Worm (Caenorhabditis elegans) whole organism, L4 larva: Measurements from ENCODE around the gene Y51A2B.6.
"Not testable (repeated sequence)": the region's sequence is repeated elsewhere in the genome, so short reads cannot be mapped to it uniquely, and the experiment has no call there.

Source experiments
- R02D3.7 ChIP-seq: fragments of 150-350 bp; sonication (generic microtip); optimal IDR thresholded peaks from 3 replicates; lab custom pipeline; 2014; ENCODE audit warnings: missing biosample characterization, missing genetic modification characterization
- dmd-9 ChIP-seq: fragments of 200-800 bp; sonication (Bioruptor generic); IDR thresholded peaks from 2 replicates; pipeline ENCODE4 v1.3.6; 2022; ENCODE audit warnings: missing genetic modification reagents, missing genetic modification characterization, missing compliant biosample characterization
- dpl-1 ChIP-seq: fragments of 150-350 bp; optimal IDR thresholded peaks from 2 replicates; lab custom pipeline; 2014; ENCODE audit warnings: missing biosample characterization, missing genetic modification reagents, missing genetic modification characterization
- dve-1 ChIP-seq: sonication (generic microtip); optimal IDR thresholded peaks from 2 replicates; lab custom pipeline; 2017; ENCODE audit warnings: antibody characterized with exemption, mild to moderate bottlenecking, missing genetic modification characterization, missing compliant biosample characterization; ENCODE audit not compliant: insufficient read depth
- egl-27 ChIP-seq: sonication (generic microtip); optimal IDR thresholded peaks from 3 replicates; lab custom pipeline; 2017; ENCODE audit warnings: missing biosample characterization, missing genetic modification reagents, missing genetic modification characterization
- fos-1 ChIP-seq: fragments of 150-350 bp; optimal IDR thresholded peaks from 2 replicates; lab custom pipeline; 2014; ENCODE audit warnings: missing biosample characterization, missing genetic modification characterization
- lin-1 ChIP-seq: fragments of 200-800 bp; sonication (Bioruptor generic); IDR thresholded peaks from 2 replicates; pipeline ENCODE4 v1.3.6; 2022; ENCODE audit warnings: missing genetic modification reagents, missing genetic modification characterization, missing compliant biosample characterization
- lin-15B ChIP-seq: fragments of 150-350 bp; sonication (generic microtip); optimal IDR thresholded peaks from 3 replicates; lab custom pipeline; 2014; ENCODE audit warnings: missing biosample characterization, missing genetic modification characterization
- lin-39 ChIP-seq: fragments of 150-350 bp; optimal IDR thresholded peaks from 2 replicates; lab custom pipeline; 2014; ENCODE audit warnings: missing biosample characterization, missing genetic modification reagents, missing genetic modification characterization
- mdl-1 ChIP-seq, 2 experiments: fragments of 150-350 bp in 1 of 2; sonication (generic microtip) in 1 of 2; optimal IDR thresholded peaks; 2 replicates each; lab custom pipeline; 2014 to 2017; ENCODE audit warnings: missing biosample characterization in 2 of 2, missing genetic modification characterization in 2 of 2
- nhr-76 ChIP-seq: fragments of 150-350 bp; optimal IDR thresholded peaks from 2 replicates; lab custom pipeline; 2014; ENCODE audit warnings: missing biosample characterization, missing genetic modification characterization
- spr-3 ChIP-seq: fragments of 200-800 bp; sonication (Bioruptor generic); optimal IDR thresholded peaks from 2 replicates; lab custom pipeline; 2018; ENCODE audit warnings: mild to moderate bottlenecking, missing genetic modification characterization, missing compliant biosample characterization

DNA sequence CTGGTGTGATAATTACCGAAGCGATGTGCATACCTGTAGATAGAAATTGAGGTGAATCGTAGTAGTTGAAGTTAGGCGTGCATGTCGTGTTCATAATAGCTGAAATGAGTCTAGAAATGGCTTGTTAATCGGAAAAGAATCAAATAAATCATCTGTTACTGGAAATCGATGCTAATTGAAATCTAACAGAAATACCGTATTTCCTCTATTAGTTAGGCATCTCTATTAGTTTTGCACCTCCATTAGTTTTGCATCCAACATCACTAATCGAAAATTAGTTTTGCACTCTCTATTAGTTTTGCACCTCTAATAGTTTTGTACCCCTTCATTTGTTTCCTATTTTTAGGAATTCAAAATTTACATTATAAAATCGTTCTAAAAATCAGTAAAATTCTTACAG is 10.7 kb upstream of the Y51A2B.6 start, which contains the start of gene srh-209:
- not testable (repeated sequence) for TF ChIP-seq lin-15B (tag; lab: Kevin White, UChicago); nhr-76 (tag; lab: Kevin White, UChicago); dpl-1 (GFP tag; lab: Kevin White, UChicago); spr-3 (GFP tag; lab: Kevin White, UChicago); lin-1 (GFP tag; lab: Robert Waterston, UW); R02D3.7 (tag; lab: Kevin White, UChicago); mdl-1 (tag; optimal IDR thresholded peaks at IDR 0.05; lab: Kevin White, UChicago); egl-27; dmd-9 (GFP tag; lab: Robert Waterston, UW); dve-1; lin-39 (tag; lab: Kevin White, UChicago); fos-1 (tag; lab: Kevin White, UChicago)
